Worm (Caenorhabditis elegans): Measurements from ENCODE around the gene fbxa-210.
"Not testable (repeated sequence)": the region's sequence is repeated elsewhere in the genome, so short reads cannot be mapped to it uniquely, and the experiment has no call there.

DNA sequence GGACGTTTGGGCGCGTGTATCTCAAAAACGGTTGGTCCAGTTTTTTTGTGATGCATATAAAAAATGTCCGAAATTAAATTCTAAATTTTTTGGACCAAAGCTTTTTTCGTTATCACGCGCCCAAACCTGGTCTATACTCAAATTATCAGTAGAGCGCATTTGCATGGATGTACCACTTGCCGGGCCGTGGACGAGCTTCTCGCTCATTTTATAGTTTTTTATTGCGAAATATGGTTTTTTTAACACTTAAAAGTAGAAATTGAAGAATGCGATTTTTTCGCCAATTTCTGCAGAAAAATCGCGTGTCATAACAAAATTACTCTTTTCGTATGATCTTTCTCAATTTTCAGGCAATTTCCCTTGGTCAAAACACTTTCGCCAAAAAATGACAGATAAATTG, 10.1 kb upstream of the fbxa-210 start:
- not testable (repeated sequence) for TF ChIP-seq nhr-10 (tag; optimal IDR thresholded peaks at IDR 0.05); unc-62 (GFP tag; optimal IDR thresholded peaks at IDR 0.05 in 1 of 2); unc-62 (tag; optimal IDR thresholded peaks at IDR 0.05); saeg-2 (GFP tag; IDR thresholded peaks at IDR 0.05); snpc-4 (tag; optimal IDR thresholded peaks at IDR 0.05); egl-27 (tag; optimal IDR thresholded peaks at IDR 0.05); Y48G9A.11 (GFP tag; IDR thresholded peaks at IDR 0.05); nhr-76 (tag; optimal IDR thresholded peaks at IDR 0.05)
- TF ChIP-seq aha-1 (tag), result peak; percentile 34
